Worm (Caenorhabditis elegans) whole organism, midembryonic: ENCODE measurements around the gene hizr-1.

ENCODE experiments used
- T22C8.4 ChIP-seq: fragments of 200-800 bp; sonication (Bioruptor generic); IDR thresholded peaks from 2 replicates; pipeline ENCODE4 v1.3.6; 2022; ENCODE audit warnings: missing genetic modification characterization, missing compliant biosample characterization
- cog-1 ChIP-seq: sonication (generic microtip); optimal IDR thresholded peaks from 2 replicates; lab custom pipeline; 2016; ENCODE audit warnings: missing genetic modification characterization, missing compliant biosample characterization
- flt-1 ChIP-seq: fragments of 200-800 bp; sonication (Bioruptor generic); IDR thresholded peaks from 2 replicates; pipeline ENCODE4 v1.3.6; 2022; ENCODE audit warnings: missing genetic modification characterization, missing compliant biosample characterization
- med-1 ChIP-seq: sonication (generic microtip); optimal IDR thresholded peaks from 2 replicates; lab custom pipeline; 2017; ENCODE audit warnings: missing genetic modification characterization, mild to moderate bottlenecking, missing compliant biosample characterization, antibody characterized with exemption, missing genetic modification reagents; ENCODE audit not compliant: insufficient read depth
- tab-1 ChIP-seq: fragments of 200-800 bp; sonication (Bioruptor generic); IDR thresholded peaks from 2 replicates; pipeline ENCODE4 v1.3.6; 2022; ENCODE audit warnings: missing genetic modification characterization, missing compliant biosample characterization
- ztf-23 ChIP-seq: fragments of 200-800 bp; sonication (Bioruptor generic); IDR thresholded peaks from 2 replicates; pipeline ENCODE4 v1.3.6; 2022; ENCODE audit warnings: missing genetic modification reagents, missing genetic modification characterization, missing compliant biosample characterization

- TF ChIP-seq T22C8.4 (no peak), tab-1 (GFP tag; lab: Robert Waterston, UW) (no peak), med-1 (GFP tag; lab: Kevin White, UChicago) (no peak), flt-1 (no peak), cog-1 (tag; lab: Kevin White, UChicago) (no peak), ztf-23 (no peak)
Measured at ce11 chrX:11370090-11370489, 52.0 kb downstream of the hizr-1 start.
